Fruit fly (Drosophila melanogaster): ENCODE results near the gene Ag5r2.
A peak's percentile ranks its signal among the peaks of the same experiment; 100 is the strongest.

Gene Ag5r2

dm6 chrX:14827643-14828042 lies 43.8 kb upstream of the Ag5r2 start:
- TF ChIP-seq CG32006 (GFP tag; optimal IDR thresholded peaks at IDR 0.05): no peak
- no peak for TF ChIP-seq Eip78C (GFP tag)
- no peak for TF ChIP-seq CG8119 (GFP tag; IDR thresholded peaks at IDR 0.05)
- no peak for TF ChIP-seq CG15336 (GFP tag; IDR thresholded peaks at IDR 0.05)
- no peak for TF ChIP-seq CG9139 (GFP tag; optimal IDR thresholded peaks at IDR 0.05)
- TF ChIP-seq fd59A (GFP tag; optimal IDR thresholded peaks at IDR 0.05): no peak
- no peak for TF ChIP-seq Sox14 (GFP tag; optimal IDR thresholded peaks at IDR 0.05)
- no peak for TF ChIP-seq cyc (GFP tag; optimal IDR thresholded peaks at IDR 0.05)
- TF ChIP-seq CG16779 (tag; optimal IDR thresholded peaks at IDR 0.05): no peak
- TF ChIP-seq CG3032 (tag; optimal IDR thresholded peaks at IDR 0.05): no peak

dm6 chrX:14825922-14826617 lies 42.2 kb upstream of the Ag5r2 start, which contains the start of gene rut:
rut (minus strand) TSS chrX:14826073.
- TF ChIP-seq CG6808 (GFP tag; optimal IDR thresholded peaks at IDR 0.05): no peak
- no peak for TF ChIP-seq CG16779 (tag; optimal IDR thresholded peaks at IDR 0.05)
- TF ChIP-seq Ets96B (tag; optimal IDR thresholded peaks at IDR 0.05): no peak
- no peak for TF ChIP-seq CG15336 (GFP tag; IDR thresholded peaks at IDR 0.05)
- peak; percentile 0 for TF ChIP-seq CG7368 (GFP tag; optimal IDR thresholded peaks at IDR 0.05)
- peak in 1 of 2 experiments; percentile 7 for TF ChIP-seq ss (GFP tag; optimal IDR thresholded peaks at IDR 0.05)
- TF ChIP-seq vri (GFP tag; optimal IDR thresholded peaks at IDR 0.05): peak; percentile 2
- TF ChIP-seq CG6854 (GFP tag; optimal IDR thresholded peaks at IDR 0.05): peak; percentile 5
- TF ChIP-seq Sox15 (GFP tag; optimal IDR thresholded peaks at IDR 0.05): no peak
- TF ChIP-seq CG11902 (GFP tag; optimal IDR thresholded peaks at IDR 0.05): no peak
- peak; percentile 67 for TF ChIP-seq svp (GFP tag)
- TF ChIP-seq CG31627 (GFP tag; optimal IDR thresholded peaks at IDR 0.05): peak; percentile 18
- TF ChIP-seq salr (GFP tag; optimal IDR thresholded peaks at IDR 0.05): no peak
- TF ChIP-seq CG6163 (GFP tag; IDR thresholded peaks at IDR 0.05): peak; percentile 69
- peak; percentile 35 for TF ChIP-seq fkh (GFP tag; optimal IDR thresholded peaks at IDR 0.05)
- no peak for TF ChIP-seq Hr39 (GFP tag; optimal IDR thresholded peaks at IDR 0.05)
- TF ChIP-seq CG3032 (tag; optimal IDR thresholded peaks at IDR 0.05): no peak
- no peak for TF ChIP-seq Lpt (GFP tag; optimal IDR thresholded peaks at IDR 0.05)
- no peak for TF ChIP-seq Sox14 (GFP tag; optimal IDR thresholded peaks at IDR 0.05)
- TF ChIP-seq CG4318 (GFP tag; optimal IDR thresholded peaks at IDR 0.05): no peak
- no peak for TF ChIP-seq fd85E (GFP tag; optimal IDR thresholded peaks at IDR 0.05)
- TF ChIP-seq achi (GFP tag; optimal IDR thresholded peaks at IDR 0.05): no peak
- TF ChIP-seq acj6 (GFP tag; optimal IDR thresholded peaks at IDR 0.05): no peak
- no peak for TF ChIP-seq Gug (GFP tag; IDR thresholded peaks at IDR 0.05)
- peak; percentile 16; the same call in 1 of the 3 replicates for TF ChIP-seq eg (GFP tag; IDR thresholded peaks at IDR 0.05)
- peak; percentile 36 for TF ChIP-seq CG3919 (GFP tag; optimal IDR thresholded peaks at IDR 0.05)
- peak; percentile 14 for TF ChIP-seq lz (GFP tag; optimal IDR thresholded peaks at IDR 0.05)
- no peak for TF ChIP-seq CG11762 (GFP tag; optimal IDR thresholded peaks at IDR 0.05; ENCODE audit: insufficient read depth)
- TF ChIP-seq CG1621 (tag; optimal IDR thresholded peaks at IDR 0.05): no peak
- TF ChIP-seq Eip75B (GFP tag; optimal IDR thresholded peaks at IDR 0.05): peak; percentile 16
- TF ChIP-seq net (GFP tag; optimal IDR thresholded peaks at IDR 0.05): peak; percentile 10
- TF ChIP-seq dsx (GFP tag; optimal IDR thresholded peaks at IDR 0.05; ENCODE audit: poor library complexity, severe bottlenecking): no peak
- TF ChIP-seq Eip78C (GFP tag): peak; percentile 47

dm6 chrX:14825470-14825787 lies 41.6 kb upstream of the Ag5r2 start:
- TF ChIP-seq CG11902 (GFP tag; optimal IDR thresholded peaks at IDR 0.05) (no peak), CG34406 (GFP tag; optimal IDR thresholded peaks at IDR 0.05) (no peak), Eip78C (GFP tag) (peak; percentile 44)

Data from whole organism, prepupa.